Worm (Caenorhabditis elegans) whole organism, L3 larva: ENCODE results near the gene pud-3.

Experiments
- aly-2 ChIP-seq: fragments of 150-350 bp; optimal IDR thresholded peaks from 2 replicates; lab custom pipeline; 2014; ENCODE audit warnings: missing biosample characterization, missing genetic modification characterization
- ama-1 ChIP-seq: fragments of 150-350 bp; optimal IDR thresholded peaks from 2 replicates; lab custom pipeline; 2018
- ceh-82 ChIP-seq: fragments of 150-350 bp; optimal IDR thresholded peaks from 2 replicates; lab custom pipeline; 2014; ENCODE audit warnings: missing biosample characterization, missing genetic modification characterization
- lin-39 ChIP-seq: fragments of 150-350 bp; optimal IDR thresholded peaks from 2 replicates; lab custom pipeline; 2018; ENCODE audit warnings: missing biosample characterization, missing genetic modification reagents, missing genetic modification characterization
- nhr-11 ChIP-seq: fragments of 150-350 bp; optimal IDR thresholded peaks from 2 replicates; lab custom pipeline; 2014; ENCODE audit warnings: missing biosample characterization, missing genetic modification characterization
- nhr-12 ChIP-seq: fragments of 150-350 bp; optimal IDR thresholded peaks from 2 replicates; lab custom pipeline; 2014; ENCODE audit warnings: missing biosample characterization, missing genetic modification characterization
- nhr-237 ChIP-seq: fragments of 150-350 bp; optimal IDR thresholded peaks from 2 replicates; lab custom pipeline; 2014; ENCODE audit warnings: missing biosample characterization, missing genetic modification characterization
- nhr-43 ChIP-seq: sonication (generic microtip); optimal IDR thresholded peaks from 2 replicates; lab custom pipeline; 2016; ENCODE audit warnings: mild to moderate bottlenecking, missing genetic modification characterization, missing compliant biosample characterization; ENCODE audit not compliant: poor library complexity, severe bottlenecking
- pqm-1 ChIP-seq: fragments of 150-350 bp; optimal IDR thresholded peaks from 2 replicates; lab custom pipeline; 2017; ENCODE audit warnings: missing biosample characterization, missing genetic modification characterization, inconsistent platforms
- skn-1 ChIP-seq: fragments of 150-350 bp; optimal IDR thresholded peaks from 2 replicates; lab custom pipeline; 2014; ENCODE audit warnings: missing biosample characterization, missing genetic modification characterization
- snpc-4 ChIP-seq: fragments of 150-350 bp; optimal IDR thresholded peaks from 2 replicates; lab custom pipeline; 2014; ENCODE audit warnings: missing biosample characterization, missing genetic modification characterization

- TF ChIP-seq aly-2, result no peak
- TF ChIP-seq ama-1 (lab: Kevin White, UChicago), result no peak
- no peak for TF ChIP-seq snpc-4 (tag; lab: Kevin White, UChicago)
- no peak for TF ChIP-seq skn-1 (tag; lab: Kevin White, UChicago)
- no peak for TF ChIP-seq nhr-12 (tag; lab: Kevin White, UChicago)
- no peak for TF ChIP-seq nhr-11 (tag; lab: Kevin White, UChicago)
- no peak for TF ChIP-seq pqm-1 (tag; lab: Kevin White, UChicago)
- no peak for TF ChIP-seq ceh-82
- no peak for TF ChIP-seq lin-39 (tag; lab: Kevin White, UChicago)
- TF ChIP-seq nhr-237 (tag; lab: Kevin White, UChicago), result no peak
- TF ChIP-seq nhr-43 (tag; lab: Kevin White, UChicago), result no peak
Measured at ce11 chrV:2285107-2285506, 39.8 kb downstream of the pud-3 start, which contains the start of gene nhr-227.
